Worm (Caenorhabditis elegans) whole organism, mixed stage, embryonic: ENCODE data around the gene hot-2.

Experiments
- M03D4.4 ChIP-seq: sonication (generic microtip); optimal IDR thresholded peaks from 2 replicates; lab custom pipeline; 2017; ENCODE audit warnings: mild to moderate bottlenecking, missing genetic modification characterization, missing compliant biosample characterization
- bed-3 ChIP-seq: fragments of 200-800 bp; sonication (Bioruptor generic); optimal IDR thresholded peaks from 3 replicates; lab custom pipeline; 2018; ENCODE audit warnings: mild to moderate bottlenecking, missing genetic modification characterization, moderate library complexity, missing compliant biosample characterization
- blmp-1 ChIP-seq: fragments of 150-350 bp; optimal IDR thresholded peaks from 2 replicates; lab custom pipeline; 2014; ENCODE audit warnings: missing biosample characterization, missing genetic modification characterization
- ceh-39 ChIP-seq: fragments of 150-350 bp; optimal IDR thresholded peaks from 2 replicates; lab custom pipeline; 2014; ENCODE audit warnings: missing biosample characterization, missing genetic modification characterization
- ceh-43 ChIP-seq: fragments of 200-800 bp; sonication (Bioruptor generic); optimal IDR thresholded peaks from 2 replicates; lab custom pipeline; 2018; ENCODE audit warnings: mild to moderate bottlenecking, missing genetic modification characterization, moderate library complexity, missing compliant biosample characterization
- ceh-83 ChIP-seq: fragments of 200-800 bp; sonication (Bioruptor generic); optimal IDR thresholded peaks from 2 replicates; lab custom pipeline; 2018; ENCODE audit warnings: mild to moderate bottlenecking, missing genetic modification characterization, missing compliant biosample characterization
- ces-1 ChIP-seq: fragments of 150-350 bp; optimal IDR thresholded peaks from 2 replicates; lab custom pipeline; 2014; ENCODE audit warnings: missing biosample characterization, missing genetic modification reagents, missing genetic modification characterization
- cnd-1 ChIP-seq: fragments of 200-800 bp; sonication (Bioruptor generic); optimal IDR thresholded peaks from 2 replicates; lab custom pipeline; 2018; ENCODE audit warnings: mild to moderate bottlenecking, missing genetic modification characterization, missing compliant biosample characterization
- drap-1 ChIP-seq: fragments of 200-800 bp; sonication (Bioruptor generic); optimal IDR thresholded peaks from 3 replicates; lab custom pipeline; 2018; ENCODE audit warnings: mild to moderate bottlenecking, missing genetic modification characterization, missing compliant biosample characterization
- elt-1 ChIP-seq: sonication (generic microtip); optimal IDR thresholded peaks from 2 replicates; lab custom pipeline; 2017; ENCODE audit warnings: missing genetic modification characterization, mild to moderate bottlenecking, missing compliant biosample characterization, antibody characterized with exemption, moderate library complexity, borderline replicate concordance; ENCODE audit not compliant: insufficient read depth
- elt-3 ChIP-seq: fragments of 150-350 bp; optimal IDR thresholded peaks from 2 replicates; lab custom pipeline; 2014; ENCODE audit warnings: missing biosample characterization, missing genetic modification characterization
- flh-1 ChIP-seq: fragments of 200-800 bp; sonication (Bioruptor generic); optimal IDR thresholded peaks from 2 replicates; lab custom pipeline; 2018; ENCODE audit warnings: mild to moderate bottlenecking, missing genetic modification characterization, moderate library complexity, missing compliant biosample characterization
- ham-2 ChIP-seq: fragments of 200-800 bp; sonication (Bioruptor generic); optimal IDR thresholded peaks from 2 replicates; lab custom pipeline; 2018; ENCODE audit warnings: mild to moderate bottlenecking, missing genetic modification characterization, missing compliant biosample characterization
- hlh-1 ChIP-seq: fragments of 150-350 bp; optimal IDR thresholded peaks from 2 replicates; lab custom pipeline; 2014; ENCODE audit warnings: missing biosample characterization, missing genetic modification reagents, missing genetic modification characterization
- lin-13 ChIP-seq: fragments of 150-350 bp; optimal IDR thresholded peaks from 2 replicates; lab custom pipeline; 2014; ENCODE audit warnings: missing biosample characterization, missing genetic modification characterization
- lin-32 ChIP-seq: fragments of 200-800 bp; sonication (Bioruptor generic); optimal IDR thresholded peaks from 2 replicates; lab custom pipeline; 2018; ENCODE audit warnings: mild to moderate bottlenecking, missing genetic modification characterization, missing compliant biosample characterization
- lsy-2 ChIP-seq: fragments of 150-350 bp; optimal IDR thresholded peaks from 2 replicates; lab custom pipeline; 2014; ENCODE audit warnings: missing biosample characterization, missing genetic modification characterization
- mab-5 ChIP-seq: fragments of 150-350 bp; optimal IDR thresholded peaks from 2 replicates; lab custom pipeline; 2014; ENCODE audit warnings: missing biosample characterization, missing genetic modification characterization
- mep-1 ChIP-seq: fragments of 150-350 bp; optimal IDR thresholded peaks from 2 replicates; lab custom pipeline; 2017; ENCODE audit warnings: missing biosample characterization, missing genetic modification reagents, missing genetic modification characterization, inconsistent platforms
- mls-2 ChIP-seq: sonication (generic microtip); optimal IDR thresholded peaks from 2 replicates; lab custom pipeline; 2016; ENCODE audit warnings: mild to moderate bottlenecking, missing genetic modification characterization, moderate library complexity, missing compliant biosample characterization
- nhr-12 ChIP-seq: fragments of 150-350 bp; optimal IDR thresholded peaks from 2 replicates; lab custom pipeline; 2014; ENCODE audit warnings: missing biosample characterization, missing genetic modification characterization
- nhr-2 ChIP-seq: fragments of 150-350 bp; optimal IDR thresholded peaks from 2 replicates; lab custom pipeline; 2014; ENCODE audit warnings: missing biosample characterization, missing genetic modification characterization
- nhr-237 ChIP-seq: fragments of 150-350 bp; optimal IDR thresholded peaks from 2 replicates; lab custom pipeline; 2014; ENCODE audit warnings: missing biosample characterization, missing genetic modification characterization
- nhr-28 ChIP-seq: fragments of 150-350 bp; optimal IDR thresholded peaks from 2 replicates; lab custom pipeline; 2014; ENCODE audit warnings: missing biosample characterization, missing genetic modification characterization
- nhr-76 ChIP-seq: sonication (generic microtip); optimal IDR thresholded peaks from 2 replicates; lab custom pipeline; 2017; ENCODE audit warnings: missing biosample characterization, missing genetic modification characterization
- pha-4 ChIP-seq: fragments of 150-350 bp; optimal IDR thresholded peaks from 2 replicates; lab custom pipeline; 2018; ENCODE audit warnings: missing biosample characterization, missing genetic modification reagents, missing genetic modification characterization
- sem-2 ChIP-seq: fragments of 200-800 bp; sonication (Bioruptor generic); optimal IDR thresholded peaks from 2 replicates; lab custom pipeline; 2018; ENCODE audit warnings: mild to moderate bottlenecking, missing genetic modification characterization, missing compliant biosample characterization
- snpc-4 ChIP-seq: fragments of 150-350 bp; optimal IDR thresholded peaks from 2 replicates; lab custom pipeline; 2014; ENCODE audit warnings: missing biosample characterization, missing genetic modification characterization
- sptf-1 ChIP-seq: sonication (generic microtip); optimal IDR thresholded peaks from 2 replicates; lab custom pipeline; 2017; ENCODE audit warnings: mild to moderate bottlenecking, missing genetic modification characterization, moderate library complexity, missing compliant biosample characterization
- tbx-8 ChIP-seq: fragments of 200-800 bp; sonication (Bioruptor generic); optimal IDR thresholded peaks from 2 replicates; lab custom pipeline; 2018; ENCODE audit warnings: mild to moderate bottlenecking, missing genetic modification characterization, moderate library complexity, missing compliant biosample characterization
- unc-120 ChIP-seq: sonication (generic microtip); optimal IDR thresholded peaks from 2 replicates; lab custom pipeline; 2017; ENCODE audit warnings: missing genetic modification characterization, missing compliant biosample characterization; ENCODE audit not compliant: poor library complexity, severe bottlenecking
- unc-39 ChIP-seq: fragments of 150-350 bp; optimal IDR thresholded peaks from 2 replicates; lab custom pipeline; 2014; ENCODE audit warnings: missing biosample characterization, missing genetic modification characterization
- unc-62 ChIP-seq: fragments of 150-350 bp; optimal IDR thresholded peaks from 2 replicates; lab custom pipeline; 2014; ENCODE audit warnings: missing biosample characterization, missing genetic modification reagents, missing genetic modification characterization
- zip-8 ChIP-seq: fragments of 150-350 bp; optimal IDR thresholded peaks from 2 replicates; lab custom pipeline; 2014; ENCODE audit warnings: missing biosample characterization, missing genetic modification characterization
- ztf-11 ChIP-seq: fragments of 150-350 bp; optimal IDR thresholded peaks from 2 replicates; lab custom pipeline; 2014; ENCODE audit warnings: missing biosample characterization, missing genetic modification characterization

The hot-2 gene

DNA sequence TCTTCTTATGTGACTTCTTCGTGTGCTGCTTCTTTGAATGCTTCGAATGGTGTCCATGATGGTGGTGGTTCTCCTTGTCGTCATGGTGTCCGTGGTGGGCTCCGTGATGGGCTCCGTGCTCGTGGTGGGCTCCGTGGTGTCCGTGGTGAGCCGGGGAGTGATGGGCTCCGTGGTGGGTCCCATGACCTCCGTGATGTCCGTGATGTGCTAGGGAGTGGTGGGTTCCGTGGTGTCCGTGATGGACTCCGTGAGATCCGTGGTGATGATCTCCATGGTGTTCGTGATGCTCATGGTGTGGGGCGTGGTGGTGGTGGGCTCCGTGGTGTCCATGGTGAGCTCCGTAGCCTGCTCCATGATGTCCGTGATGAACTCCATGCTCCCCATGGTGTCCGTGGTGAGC lies 26.6 kb downstream of the hot-2 start:
- TF ChIP-seq lin-32 (no peak), ceh-83 (GFP tag; lab: Kevin White, UChicago) (no peak), ceh-39 (tag; lab: Kevin White, UChicago) (no peak), mep-1 (no peak), M03D4.4 (tag; lab: Kevin White, UChicago) (no peak), elt-3 (tag; lab: Kevin White, UChicago) (no peak), tbx-8 (GFP tag; lab: Kevin White, UChicago) (no peak), sem-2 (GFP tag; lab: Kevin White, UChicago) (no peak), bed-3 (GFP tag; lab: Kevin White, UChicago) (no peak), unc-39 (tag; lab: Kevin White, UChicago) (no peak), lsy-2 (no peak), mls-2 (tag; lab: Kevin White, UChicago) (no peak), zip-8 (tag; lab: Kevin White, UChicago) (no peak), ces-1 (GFP tag; lab: Kevin White, UChicago) (no peak), unc-62 (GFP tag; lab: Kevin White, UChicago) (no peak), mab-5 (no peak), drap-1 (GFP tag; lab: Kevin White, UChicago) (no peak), ham-2 (GFP tag; lab: Kevin White, UChicago) (no peak), blmp-1 (tag; lab: Kevin White, UChicago) (no peak), nhr-76 (tag; lab: Kevin White, UChicago) (no peak)

DNA sequence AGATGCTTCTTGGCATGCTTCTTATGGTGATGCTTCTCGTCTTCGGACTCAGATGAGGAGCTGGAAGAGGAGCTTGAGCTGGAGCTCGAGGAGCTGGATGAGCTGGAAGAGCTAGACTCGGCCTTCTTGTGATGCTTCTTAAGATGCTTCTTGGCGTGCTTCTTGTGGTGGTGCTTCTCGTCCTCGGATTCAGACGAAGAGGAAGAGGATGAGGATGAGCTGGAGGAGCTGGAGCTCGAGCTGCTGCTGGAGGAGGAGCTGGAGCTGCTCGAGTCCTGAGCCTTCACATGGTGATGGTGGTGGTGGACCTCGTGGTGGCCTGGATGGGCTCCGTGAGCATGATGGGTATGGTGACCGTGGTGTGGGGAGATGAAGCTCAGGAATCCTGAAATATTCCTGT lies 28.2 kb downstream of the hot-2 start:
- TF ChIP-seq unc-62 (GFP tag; lab: Kevin White, UChicago) (no peak), snpc-4 (no peak), cnd-1 (tag; lab: Kevin White, UChicago) (no peak), pha-4 (no peak), zip-8 (tag; lab: Kevin White, UChicago) (no peak), ztf-11 (tag; lab: Kevin White, UChicago) (no peak), unc-120 (tag; lab: Kevin White, UChicago) (no peak), mep-1 (no peak), sptf-1 (tag; lab: Kevin White, UChicago) (no peak), ces-1 (GFP tag; lab: Kevin White, UChicago) (no peak), lin-13 (tag; lab: Kevin White, UChicago) (no peak), nhr-28 (tag; lab: Kevin White, UChicago) (no peak), mab-5 (no peak), nhr-2 (tag; lab: Kevin White, UChicago) (no peak), drap-1 (GFP tag; lab: Kevin White, UChicago) (no peak), hlh-1 (no peak), M03D4.4 (tag; lab: Kevin White, UChicago) (no peak), elt-3 (tag; lab: Kevin White, UChicago) (no peak)

- TF ChIP-seq ceh-83 (GFP tag; lab: Kevin White, UChicago) (no peak), bed-3 (GFP tag; lab: Kevin White, UChicago) (no peak), blmp-1 (tag; lab: Kevin White, UChicago) (no peak), flh-1 (no peak), cnd-1 (tag; lab: Kevin White, UChicago) (no peak), lin-32 (no peak), lsy-2 (no peak), drap-1 (GFP tag; lab: Kevin White, UChicago) (no peak), M03D4.4 (tag; lab: Kevin White, UChicago) (no peak), ces-1 (GFP tag; lab: Kevin White, UChicago) (no peak), unc-62 (GFP tag; lab: Kevin White, UChicago) (no peak), elt-1 (no peak), zip-8 (tag; lab: Kevin White, UChicago) (no peak), ceh-39 (tag; lab: Kevin White, UChicago) (no peak), ham-2 (GFP tag; lab: Kevin White, UChicago) (no peak)
These were observed 28.7 kb downstream of the hot-2 start, which contains the start of gene Y39B6A.1 for ce11 chrV:19203299-19203698. Gene Y39B6A.1, minus strand, starts transcription at chrV:19203607.

ce11 chrV:19205450-19205849 lies 30.9 kb downstream of the hot-2 start:
- no peak for TF ChIP-seq nhr-2 (tag; lab: Kevin White, UChicago)
- TF ChIP-seq blmp-1 (tag; lab: Kevin White, UChicago): no peak
- no peak for TF ChIP-seq nhr-237 (tag; lab: Kevin White, UChicago)
- no peak for TF ChIP-seq elt-3 (tag; lab: Kevin White, UChicago)
- TF ChIP-seq sptf-1 (tag; lab: Kevin White, UChicago): no peak
- no peak for TF ChIP-seq tbx-8 (GFP tag; lab: Kevin White, UChicago)
- no peak for TF ChIP-seq nhr-76 (tag; lab: Kevin White, UChicago)
- TF ChIP-seq unc-120 (tag; lab: Kevin White, UChicago): no peak
- no peak for TF ChIP-seq lin-13 (tag; lab: Kevin White, UChicago)
- no peak for TF ChIP-seq snpc-4
- no peak for TF ChIP-seq mls-2 (tag; lab: Kevin White, UChicago)
- no peak for TF ChIP-seq nhr-12 (tag; lab: Kevin White, UChicago)
- no peak for TF ChIP-seq ceh-83 (GFP tag; lab: Kevin White, UChicago)
- TF ChIP-seq ceh-43 (GFP tag; lab: Kevin White, UChicago): no peak
- TF ChIP-seq nhr-28 (tag; lab: Kevin White, UChicago): no peak
- TF ChIP-seq M03D4.4 (tag; lab: Kevin White, UChicago): no peak
- TF ChIP-seq flh-1: no peak
- no peak for TF ChIP-seq ces-1 (GFP tag; lab: Kevin White, UChicago)
